Fruit fly (Drosophila melanogaster) whole organism, embryonic: ENCODE results near the gene Usp8.

Experiments used
- Adf1 ChIP-seq: fragments of 200-800 bp; sonication (Bioruptor generic); IDR thresholded peaks from 2 replicates; pipeline ENCODE4 v1.3.6; 2022; ENCODE audit warnings: missing biosample characterization, missing genetic modification characterization
- CG10147 ChIP-seq: fragments of 200-800 bp; sonication (Bioruptor generic); optimal IDR thresholded peaks from 2 replicates; lab custom pipeline; 2019; ENCODE audit warnings: missing biosample characterization, mild to moderate bottlenecking, missing genetic modification characterization, moderate library complexity
- CG10209 ChIP-seq: fragments of 200-800 bp; sonication (Bioruptor generic); optimal IDR thresholded peaks from 3 replicates; lab custom pipeline; 2017; ENCODE audit warnings: missing biosample characterization, mild to moderate bottlenecking, missing genetic modification characterization, missing genetic modification reagents
- CG1024 ChIP-seq: fragments of 200-800 bp; sonication (Bioruptor generic); IDR thresholded peaks from 2 replicates; pipeline ENCODE4 v1.3.6; 2022; ENCODE audit warnings: missing biosample characterization, missing genetic modification characterization
- CG10959 ChIP-seq: fragments of 200-800 bp; sonication (Bioruptor generic); IDR thresholded peaks from 2 replicates; pipeline ENCODE4 v1.3.6; 2022; ENCODE audit warnings: missing biosample characterization, missing genetic modification characterization
- CG11504 ChIP-seq: fragments of 200-800 bp; sonication (Bioruptor generic); optimal IDR thresholded peaks from 3 replicates; lab custom pipeline; 2019; ENCODE audit warnings: missing biosample characterization, mild to moderate bottlenecking, missing genetic modification characterization, moderate library complexity
- CG18262 ChIP-seq: fragments of 200-800 bp; optimal IDR thresholded peaks from 3 replicates; lab custom pipeline; 2019; ENCODE audit warnings: missing biosample characterization, mild to moderate bottlenecking, missing genetic modification characterization, moderate library complexity
- CG1832 ChIP-seq: fragments of 200-800 bp; sonication (Bioruptor generic); optimal IDR thresholded peaks from 2 replicates; lab custom pipeline; 2017; ENCODE audit warnings: missing biosample characterization, mild to moderate bottlenecking, missing genetic modification characterization, inconsistent platforms
- CG18764 ChIP-seq: fragments of 200-800 bp; sonication (Bioruptor generic); optimal IDR thresholded peaks from 3 replicates; lab custom pipeline; 2016; ENCODE audit warnings: missing biosample characterization, missing genetic modification characterization
- CG2202 ChIP-seq: fragments of 200-800 bp; sonication (Bioruptor generic); optimal IDR thresholded peaks from 2 replicates; lab custom pipeline; 2018; ENCODE audit warnings: missing biosample characterization, mild to moderate bottlenecking, missing genetic modification characterization
- CG4282 ChIP-seq: fragments of 200-800 bp; sonication (Bioruptor generic); optimal IDR thresholded peaks from 2 replicates; lab custom pipeline; 2016; ENCODE audit warnings: missing biosample characterization, missing genetic modification characterization
- CG4360 ChIP-seq: fragments of 200-800 bp; sonication (Bioruptor generic); IDR thresholded peaks from 2 replicates; pipeline ENCODE4 v1.3.6; 2022; ENCODE audit warnings: missing biosample characterization, missing genetic modification characterization
- CG43689 ChIP-seq: fragments of 200-800 bp; sonication (Bioruptor generic); IDR thresholded peaks from 2 replicates; pipeline ENCODE4 v1.3.6; 2022; ENCODE audit warnings: missing biosample characterization, missing genetic modification characterization
- CG7745 ChIP-seq: fragments of 200-800 bp; sonication (Bioruptor generic); optimal IDR thresholded peaks from 2 replicates; lab custom pipeline; 2018; ENCODE audit warnings: missing biosample characterization, mild to moderate bottlenecking, missing genetic modification characterization, moderate library complexity
- CG7786 ChIP-seq: fragments of 200-800 bp; sonication (Bioruptor generic); optimal IDR thresholded peaks from 2 replicates; lab custom pipeline; 2016; ENCODE audit warnings: missing biosample characterization, missing genetic modification characterization
- CG8281 ChIP-seq: fragments of 200-800 bp; sonication (Bioruptor generic); optimal IDR thresholded peaks from 2 replicates; lab custom pipeline; 2018; ENCODE audit warnings: missing biosample characterization, mild to moderate bottlenecking, missing genetic modification characterization, moderate library complexity
- CG9215 ChIP-seq: fragments of 200-800 bp; sonication (Bioruptor generic); IDR thresholded peaks from 2 replicates; pipeline ENCODE4 v1.3.6; 2022; ENCODE audit warnings: missing biosample characterization, missing genetic modification characterization
- CoRest ChIP-seq: fragments of 200-800 bp; sonication (Bioruptor generic); optimal IDR thresholded peaks from 3 replicates; lab custom pipeline; 2018; ENCODE audit warnings: missing biosample characterization, mild to moderate bottlenecking, missing genetic modification characterization, moderate library complexity
- Dbx ChIP-seq: fragments of 200-800 bp; sonication (Bioruptor generic); IDR thresholded peaks from 3 replicates; pipeline ENCODE4 v1.3.6; 2022; ENCODE audit warnings: missing biosample characterization, missing genetic modification characterization
- ERR ChIP-seq: fragments of 200-800 bp; sonication (Bioruptor generic); optimal IDR thresholded peaks from 2 replicates; lab custom pipeline; 2016; ENCODE audit warnings: missing biosample characterization, missing genetic modification characterization
- Eip74EF ChIP-seq, 2 experiments: fragments of 200-800 bp in 1 of 2; fragments of >200 bp in 1 of 2; sonication (Bioruptor generic) in 1 of 2; optimal IDR thresholded peaks; 2 replicates each; lab custom pipeline; 2017 to 2019; ENCODE audit warnings: missing biosample characterization in 2 of 2, missing genetic modification characterization in 2 of 2, mild to moderate bottlenecking in 1 of 2, moderate library complexity in 1 of 2
- Fer2 ChIP-seq: fragments of 200-800 bp; sonication (Bioruptor generic); optimal IDR thresholded peaks from 2 replicates; lab custom pipeline; 2018; ENCODE audit warnings: missing biosample characterization, mild to moderate bottlenecking, missing genetic modification characterization, moderate library complexity
- HLH4C ChIP-seq: fragments of 200-800 bp; sonication (Bioruptor generic); IDR thresholded peaks from 3 replicates; pipeline ENCODE4 v1.3.6; 2022; ENCODE audit warnings: missing biosample characterization, missing genetic modification characterization; ENCODE audit not compliant: partially characterized antibody
- Mad ChIP-seq: fragments of 200-800 bp; sonication (Bioruptor generic); optimal IDR thresholded peaks from 2 replicates; lab custom pipeline; 2016; ENCODE audit warnings: missing biosample characterization, missing genetic modification characterization
- Myb ChIP-seq: fragments of 200-800 bp; sonication (Bioruptor generic); optimal IDR thresholded peaks from 2 replicates; lab custom pipeline; 2016; ENCODE audit warnings: missing biosample characterization, missing genetic modification characterization
- NK7.1 ChIP-seq: fragments of 200-800 bp; sonication (Bioruptor generic); optimal IDR thresholded peaks from 3 replicates; lab custom pipeline; 2016; ENCODE audit warnings: missing biosample characterization, missing genetic modification characterization
- Opbp ChIP-seq: fragments of 200-800 bp; sonication (Bioruptor generic); IDR thresholded peaks from 3 replicates; pipeline ENCODE4 v1.3.6; 2022; ENCODE audit warnings: missing biosample characterization, missing genetic modification characterization; ENCODE audit not compliant: partially characterized antibody
- Optix ChIP-seq: fragments of 200-800 bp; sonication (Bioruptor generic); IDR thresholded peaks from 3 replicates; pipeline ENCODE4 v1.3.6; 2022; ENCODE audit warnings: missing biosample characterization, missing genetic modification characterization
- TFAM ChIP-seq: fragments of 200-800 bp; sonication (Bioruptor generic); optimal IDR thresholded peaks from 2 replicates; lab custom pipeline; 2017; ENCODE audit warnings: missing biosample characterization, missing genetic modification characterization, inconsistent platforms
- Trl ChIP-seq, 3 experiments: fragments of >200 bp in 2 of 3; fragments of 200-800 bp in 1 of 3; sonication (Bioruptor generic) in 1 of 3; optimal IDR thresholded peaks; 2 replicates in 1 of 3; 3 replicates in 2 of 3; lab custom pipeline; 2016 to 2017; ENCODE audit warnings: missing biosample characterization in 1 of 3, missing genetic modification characterization in 1 of 3
- btn ChIP-seq: fragments of 200-800 bp; sonication (Bioruptor generic); optimal IDR thresholded peaks from 2 replicates; lab custom pipeline; 2016; ENCODE audit warnings: missing biosample characterization, missing genetic modification characterization
- chm ChIP-seq: fragments of 200-800 bp; sonication (Bioruptor generic); IDR thresholded peaks from 2 replicates; pipeline ENCODE4 v1.3.6; 2022; ENCODE audit warnings: missing biosample characterization, missing genetic modification characterization
- crol ChIP-seq: fragments of 200-800 bp; sonication (Bioruptor generic); IDR thresholded peaks from 2 replicates; pipeline ENCODE4 v1.3.6; 2022; ENCODE audit warnings: missing biosample characterization, missing genetic modification characterization
- emc ChIP-seq: fragments of 200-800 bp; sonication (Bioruptor generic); optimal IDR thresholded peaks from 2 replicates; lab custom pipeline; 2016; ENCODE audit warnings: missing biosample characterization, missing genetic modification characterization
- exex ChIP-seq: fragments of 200-800 bp; sonication (Bioruptor generic); optimal IDR thresholded peaks from 4 replicates; lab custom pipeline; 2018; ENCODE audit warnings: missing biosample characterization, mild to moderate bottlenecking, missing genetic modification characterization, moderate library complexity
- gce ChIP-seq: fragments of 200-800 bp; sonication (Bioruptor generic); IDR thresholded peaks from 3 replicates; pipeline ENCODE4 v1.3.6; 2022; ENCODE audit warnings: missing biosample characterization, missing genetic modification characterization
- gfzf ChIP-seq: fragments of 200-800 bp; sonication (Bioruptor generic); optimal IDR thresholded peaks from 2 replicates; lab custom pipeline; 2016; ENCODE audit warnings: missing biosample characterization, mild to moderate bottlenecking, missing genetic modification characterization, moderate library complexity
- h ChIP-seq: fragments of >200 bp; optimal IDR thresholded peaks from 2 replicates; lab custom pipeline; 2017
- kni ChIP-seq: fragments of 200-800 bp; sonication (Bioruptor generic); optimal IDR thresholded peaks from 3 replicates; lab custom pipeline; 2017; ENCODE audit warnings: mild to moderate bottlenecking, missing biosample characterization, missing genetic modification reagents, missing genetic modification characterization
- lov ChIP-seq, 2 experiments: fragments of 200-800 bp in 1 of 2; fragments of >200 bp in 1 of 2; sonication (Bioruptor generic) in 1 of 2; IDR thresholded peaks in 1 of 2; optimal IDR thresholded peaks in 1 of 2; 2 replicates in 1 of 2; 3 replicates in 1 of 2; pipeline versions ENCODE4 v1.3.6 to Lab custom; 2017 to 2022; ENCODE audit warnings: missing biosample characterization in 1 of 2, missing genetic modification characterization in 1 of 2
- luna ChIP-seq: fragments of 200-800 bp; sonication (Bioruptor generic); optimal IDR thresholded peaks from 2 replicates; lab custom pipeline; 2016; ENCODE audit warnings: missing biosample characterization, missing genetic modification characterization
- pzg ChIP-seq: fragments of 200-800 bp; sonication (Bioruptor generic); optimal IDR thresholded peaks from 3 replicates; lab custom pipeline; 2018; ENCODE audit warnings: missing biosample characterization, mild to moderate bottlenecking, missing genetic modification characterization, moderate library complexity
- repo ChIP-seq: fragments of 200-800 bp; sonication (Bioruptor generic); optimal IDR thresholded peaks from 2 replicates; lab custom pipeline; 2016; ENCODE audit warnings: missing biosample characterization, missing genetic modification characterization
- sisA ChIP-seq: fragments of 200-800 bp; sonication (Bioruptor generic); IDR thresholded peaks from 2 replicates; pipeline ENCODE4 v1.3.6; 2022; ENCODE audit warnings: missing biosample characterization, missing genetic modification characterization
- sob ChIP-seq: fragments of 200-800 bp; sonication (Bioruptor generic); IDR thresholded peaks from 2 replicates; pipeline ENCODE4 v1.3.6; 2022; ENCODE audit warnings: missing biosample characterization, missing genetic modification characterization
- tup ChIP-seq: fragments of 200-800 bp; sonication (Bioruptor generic); optimal IDR thresholded peaks from 2 replicates; lab custom pipeline; 2016; ENCODE audit warnings: missing biosample characterization, mild to moderate bottlenecking, missing genetic modification characterization, moderate library complexity
- unpg ChIP-seq: fragments of 200-800 bp; sonication (Bioruptor generic); optimal IDR thresholded peaks from 3 replicates; lab custom pipeline; 2018; ENCODE audit warnings: missing biosample characterization, mild to moderate bottlenecking, missing genetic modification characterization, moderate library complexity
- zfh1 ChIP-seq: fragments of 200-800 bp; sonication (Bioruptor generic); IDR thresholded peaks from 3 replicates; pipeline ENCODE4 v1.3.6; 2022; ENCODE audit warnings: missing biosample characterization, missing genetic modification characterization

Gene Usp8

dm6 chr3R:21184373-21185132, 50.5 kb downstream of the Usp8 start (continued):
- TF ChIP-seq gce (GFP tag; lab: Robert Waterston, UW) (no peak), Optix (GFP tag; lab: Robert Waterston, UW) (peak; percentile 79), CG18262 (tag; lab: Kevin White, UChicago) (peak; percentile 62), tup (GFP tag; lab: Kevin White, UChicago) (peak; percentile 23), CG1832 (GFP tag; lab: Kevin White, UChicago) (no peak), unpg (GFP tag; lab: Kevin White, UChicago) (peak; percentile 67), Trl (optimal IDR thresholded peaks at IDR 0.05; lab: Kevin White, UChicago) (no peak), Trl (GFP tag; optimal IDR thresholded peaks at IDR 0.05; lab: Kevin White, UChicago) (peak; percentile 74), Eip74EF (GFP tag; optimal IDR thresholded peaks at IDR 0.05; lab: Kevin White, UChicago) (peak in 1 of 2 experiments; percentile 93), pzg (GFP tag; lab: Kevin White, UChicago) (peak; percentile 32), gfzf (GFP tag; lab: Kevin White, UChicago) (peak; percentile 1), NK7.1 (GFP tag; lab: Kevin White, UChicago) (peak; percentile 57), CG7745 (tag; lab: Kevin White, UChicago) (no peak), repo (GFP tag; lab: Kevin White, UChicago) (peak; percentile 77), CG10959 (GFP tag; lab: Robert Waterston, UW) (peak; percentile 69), Myb (GFP tag; lab: Kevin White, UChicago) (peak; percentile 98), zfh1 (peak; percentile 76), CG8281 (tag; lab: Kevin White, UChicago) (peak; percentile 28), chm (GFP tag; lab: Robert Waterston, UW) (peak; percentile 81), CG43689 (no peak), CG4282 (GFP tag; lab: Kevin White, UChicago) (no peak), kni (GFP tag; lab: Kevin White, UChicago) (peak; percentile 28), CG9215 (GFP tag; lab: Robert Waterston, UW) (peak; percentile 35; the same call in 1 of the 2 replicates), CG4360 (GFP tag; lab: Robert Waterston, UW) (no peak), lov (optimal IDR thresholded peaks at IDR 0.05; lab: Kevin White, UChicago) (no peak), lov (GFP tag; IDR thresholded peaks at IDR 0.05; lab: Robert Waterston, UW) (no peak), TFAM (GFP tag; lab: Kevin White, UChicago) (no peak), CG11504 (tag; lab: Kevin White, UChicago) (peak; percentile 75), sisA (GFP tag; lab: Robert Waterston, UW) (peak; percentile 37; the same call in 1 of the 2 replicates), CG2202 (tag; lab: Kevin White, UChicago) (peak; percentile 35), h (lab: Kevin White, UChicago) (no peak), emc (GFP tag; lab: Kevin White, UChicago) (peak; percentile 71), exex (tag; lab: Kevin White, UChicago) (peak; percentile 6), CG7786 (peak; percentile 57), HLH4C (GFP tag; lab: Robert Waterston, UW) (no peak), btn (peak; percentile 53), CG10147 (GFP tag; lab: Kevin White, UChicago) (peak; percentile 65), Opbp (GFP tag; lab: Robert Waterston, UW) (peak; percentile 59; the same call in 1 of the 3 replicates), CG10209 (GFP tag; lab: Kevin White, UChicago) (peak; percentile 65), sob (GFP tag; lab: Robert Waterston, UW) (peak; percentile 87), ERR (peak; percentile 37), CG1024 (GFP tag; lab: Robert Waterston, UW) (peak; percentile 49; the same call in 1 of the 2 replicates), Adf1 (GFP tag; lab: Robert Waterston, UW) (peak; percentile 18; the same call in 1 of the 2 replicates), Dbx (peak; percentile 84), luna (peak; percentile 2), Fer2 (tag; lab: Kevin White, UChicago) (peak; percentile 28), CG18764 (GFP tag; lab: Kevin White, UChicago) (peak; percentile 52), CoRest (peak; percentile 80), Mad (peak; percentile 88), crol (GFP tag; lab: Robert Waterston, UW) (no peak)
